Worm (Caenorhabditis elegans) whole organism, late embryonic: Measurements from ENCODE around the gene chkr-1.
"Not testable (repeated sequence)": the region's sequence is repeated elsewhere in the genome, so short reads cannot be mapped to it uniquely, and the experiment has no call there.

Source experiments
- ceh-31 ChIP-seq: sonication (generic microtip); optimal IDR thresholded peaks from 2 replicates; lab custom pipeline; 2016; ENCODE audit warnings: missing genetic modification characterization, missing compliant biosample characterization
- fkh-10 ChIP-seq: fragments of 150-350 bp; optimal IDR thresholded peaks from 2 replicates; lab custom pipeline; 2014; ENCODE audit warnings: missing biosample characterization, missing genetic modification reagents, missing genetic modification characterization
- pha-4 ChIP-seq: fragments of 150-350 bp; optimal IDR thresholded peaks from 2 replicates; lab custom pipeline; 2018; ENCODE audit warnings: missing biosample characterization, missing genetic modification reagents, missing genetic modification characterization

- not testable (repeated sequence) for TF ChIP-seq pha-4 (tag; lab: Kevin White, UChicago); ceh-31 (tag; lab: Kevin White, UChicago); fkh-10 (GFP tag; lab: Kevin White, UChicago)
Measured at ce11 chrX:182119-182741, at the start of gene chkr-1, which contains the start of gene T08D2.6.
